Fruit fly (Drosophila melanogaster) whole organism, embryonic: ENCODE data around the gene Prx3.

Source experiments
- Ada2b ChIP-seq: fragments of 200-800 bp; sonication (Bioruptor generic); IDR thresholded peaks from 2 replicates; pipeline ENCODE4 v1.3.6; 2022; ENCODE audit warnings: missing biosample characterization, missing genetic modification characterization
- Adf1 ChIP-seq: fragments of 200-800 bp; sonication (Bioruptor generic); IDR thresholded peaks from 2 replicates; pipeline ENCODE4 v1.3.6; 2022; ENCODE audit warnings: missing biosample characterization, missing genetic modification characterization
- CG1024 ChIP-seq: fragments of 200-800 bp; sonication (Bioruptor generic); IDR thresholded peaks from 2 replicates; pipeline ENCODE4 v1.3.6; 2022; ENCODE audit warnings: missing biosample characterization, missing genetic modification characterization
- CG10543 ChIP-seq: fragments of 200-800 bp; sonication (Bioruptor generic); optimal IDR thresholded peaks from 3 replicates; lab custom pipeline; 2017; ENCODE audit warnings: missing biosample characterization, mild to moderate bottlenecking, missing genetic modification characterization, moderate library complexity
- CG11085 ChIP-seq: fragments of 200-800 bp; sonication (Bioruptor generic); IDR thresholded peaks from 2 replicates; pipeline ENCODE4 v1.3.6; 2022; ENCODE audit warnings: missing biosample characterization, missing genetic modification characterization
- CG12104 ChIP-seq: fragments of 200-800 bp; sonication (Bioruptor generic); optimal IDR thresholded peaks from 3 replicates; lab custom pipeline; 2016; ENCODE audit warnings: missing biosample characterization, missing genetic modification characterization
- CG14441 ChIP-seq: fragments of 200-800 bp; sonication (Bioruptor generic); IDR thresholded peaks from 2 replicates; pipeline ENCODE4 v1.3.6; 2022; ENCODE audit warnings: missing biosample characterization, missing genetic modification characterization
- CG1602 ChIP-seq: fragments of 200-800 bp; sonication (Bioruptor generic); optimal IDR thresholded peaks from 3 replicates; lab custom pipeline; 2016; ENCODE audit warnings: missing biosample characterization, missing genetic modification characterization
- CG17186 ChIP-seq: fragments of 200-800 bp; sonication (Bioruptor generic); optimal IDR thresholded peaks from 3 replicates; lab custom pipeline; 2017; ENCODE audit warnings: missing biosample characterization, missing genetic modification reagents, missing genetic modification characterization
- CG2712 ChIP-seq: fragments of 200-800 bp; optimal IDR thresholded peaks from 3 replicates; lab custom pipeline; 2019; ENCODE audit warnings: missing biosample characterization, mild to moderate bottlenecking, missing genetic modification characterization, moderate library complexity
- CG3065 ChIP-seq: fragments of 200-800 bp; sonication (Bioruptor generic); optimal IDR thresholded peaks from 2 replicates; lab custom pipeline; 2016; ENCODE audit warnings: missing biosample characterization, missing genetic modification characterization
- CG4730 ChIP-seq: fragments of 200-800 bp; sonication (Bioruptor generic); IDR thresholded peaks from 2 replicates; pipeline ENCODE4 v1.3.6; 2022; ENCODE audit warnings: missing biosample characterization, missing genetic modification characterization
- CG7786 ChIP-seq: fragments of 200-800 bp; sonication (Bioruptor generic); optimal IDR thresholded peaks from 2 replicates; lab custom pipeline; 2016; ENCODE audit warnings: missing biosample characterization, missing genetic modification characterization
- CG8281 ChIP-seq: fragments of 200-800 bp; sonication (Bioruptor generic); optimal IDR thresholded peaks from 2 replicates; lab custom pipeline; 2018; ENCODE audit warnings: missing biosample characterization, mild to moderate bottlenecking, missing genetic modification characterization, moderate library complexity
- CG9609 ChIP-seq: fragments of 200-800 bp; sonication (Bioruptor generic); optimal IDR thresholded peaks from 3 replicates; lab custom pipeline; 2016; ENCODE audit warnings: missing biosample characterization, missing genetic modification characterization
- E2f1 ChIP-seq: fragments of 200-800 bp; sonication (Bioruptor generic); IDR thresholded peaks from 2 replicates; pipeline ENCODE4 v1.3.6; 2022; ENCODE audit warnings: missing biosample characterization, missing genetic modification characterization
- HLHmδ ChIP-seq: fragments of 200-800 bp; sonication (Bioruptor generic); optimal IDR thresholded peaks from 2 replicates; lab custom pipeline; 2018; ENCODE audit warnings: missing biosample characterization, mild to moderate bottlenecking, missing genetic modification characterization, moderate library complexity
- Hmx ChIP-seq: fragments of 200-800 bp; sonication (Bioruptor generic); optimal IDR thresholded peaks from 2 replicates; lab custom pipeline; 2016; ENCODE audit warnings: missing biosample characterization, missing genetic modification characterization
- Hr3 ChIP-seq: fragments of 200-800 bp; sonication (Bioruptor generic); optimal IDR thresholded peaks from 3 replicates; lab custom pipeline; 2016; ENCODE audit warnings: missing biosample characterization, missing genetic modification characterization
- NK7.1 ChIP-seq: fragments of 200-800 bp; sonication (Bioruptor generic); optimal IDR thresholded peaks from 3 replicates; lab custom pipeline; 2016; ENCODE audit warnings: missing biosample characterization, missing genetic modification characterization
- Spps ChIP-seq: fragments of 200-800 bp; sonication (Bioruptor generic); optimal IDR thresholded peaks from 2 replicates; lab custom pipeline; 2018; ENCODE audit warnings: missing biosample characterization, mild to moderate bottlenecking, missing genetic modification characterization
- Sry-δ ChIP-seq: fragments of 200-800 bp; sonication (Bioruptor generic); optimal IDR thresholded peaks from 2 replicates; lab custom pipeline; 2016; ENCODE audit warnings: missing biosample characterization, missing genetic modification characterization
- Ssrp ChIP-seq: fragments of 200-800 bp; sonication (Bioruptor generic); optimal IDR thresholded peaks from 2 replicates; lab custom pipeline; 2018; ENCODE audit warnings: missing biosample characterization, mild to moderate bottlenecking, missing genetic modification characterization, moderate library complexity
- Trl ChIP-seq, 3 experiments: fragments of >200 bp in 2 of 3; fragments of 200-800 bp in 1 of 3; sonication (Bioruptor generic) in 1 of 3; optimal IDR thresholded peaks; 2 replicates in 1 of 3; 3 replicates in 2 of 3; lab custom pipeline; 2016 to 2017; ENCODE audit warnings: missing biosample characterization in 1 of 3, missing genetic modification characterization in 1 of 3
- Vsx1 ChIP-seq: fragments of 200-800 bp; sonication (Bioruptor generic); optimal IDR thresholded peaks from 2 replicates; lab custom pipeline; 2017; ENCODE audit warnings: missing biosample characterization, mild to moderate bottlenecking, missing genetic modification characterization, missing genetic modification reagents
- ci ChIP-seq: fragments of 200-800 bp; sonication (Bioruptor generic); IDR thresholded peaks from 3 replicates; pipeline ENCODE4 v1.3.6; 2022; ENCODE audit warnings: missing biosample characterization, missing genetic modification characterization
- da ChIP-seq: fragments of 200-800 bp; sonication (Bioruptor generic); optimal IDR thresholded peaks from 2 replicates; lab custom pipeline; 2016; ENCODE audit warnings: missing biosample characterization, missing genetic modification characterization
- dimm ChIP-seq: fragments of 200-800 bp; sonication (Bioruptor generic); IDR thresholded peaks from 2 replicates; pipeline ENCODE4 v1.3.6; 2022; ENCODE audit warnings: missing biosample characterization, missing genetic modification characterization
- dm ChIP-seq: fragments of 200-800 bp; sonication (Bioruptor generic); optimal IDR thresholded peaks from 3 replicates; lab custom pipeline; 2016; ENCODE audit warnings: missing biosample characterization, missing genetic modification characterization
- esg ChIP-seq: fragments of 200-800 bp; sonication (Bioruptor generic); conservative IDR thresholded peaks from 2 replicates; pipeline ENCODE4 v1.3.6; 2022; ENCODE audit warnings: missing biosample characterization, missing genetic modification characterization
- fu2 ChIP-seq: fragments of 200-800 bp; sonication (Bioruptor generic); optimal IDR thresholded peaks from 2 replicates; lab custom pipeline; 2016; ENCODE audit warnings: missing biosample characterization, missing genetic modification characterization
- ken ChIP-seq: fragments of 200-800 bp; sonication (Bioruptor generic); IDR thresholded peaks from 3 replicates; pipeline ENCODE4 v1.3.6; 2022; ENCODE audit warnings: missing biosample characterization, missing genetic modification characterization
- knrl ChIP-seq: fragments of 200-800 bp; sonication (Bioruptor generic); IDR thresholded peaks from 3 replicates; pipeline ENCODE4 v1.3.6; 2022; ENCODE audit warnings: missing biosample characterization, missing genetic modification characterization; ENCODE audit not compliant: partially characterized antibody
- lov ChIP-seq, 2 experiments: fragments of 200-800 bp in 1 of 2; fragments of >200 bp in 1 of 2; sonication (Bioruptor generic) in 1 of 2; IDR thresholded peaks in 1 of 2; optimal IDR thresholded peaks in 1 of 2; 2 replicates in 1 of 2; 3 replicates in 1 of 2; pipeline versions ENCODE4 v1.3.6 to Lab custom; 2017 to 2022; ENCODE audit warnings: missing biosample characterization in 1 of 2, missing genetic modification characterization in 1 of 2
- nau ChIP-seq: fragments of 200-800 bp; sonication (Bioruptor generic); optimal IDR thresholded peaks from 3 replicates; lab custom pipeline; 2017; ENCODE audit warnings: missing biosample characterization, mild to moderate bottlenecking, missing genetic modification characterization, missing genetic modification reagents
- nerfin-1 ChIP-seq: fragments of 200-800 bp; sonication (Bioruptor generic); optimal IDR thresholded peaks from 3 replicates; lab custom pipeline; 2019; ENCODE audit warnings: missing biosample characterization, mild to moderate bottlenecking, missing genetic modification characterization, moderate library complexity
- oc ChIP-seq: fragments of 200-800 bp; sonication (Bioruptor generic); optimal IDR thresholded peaks from 2 replicates; lab custom pipeline; 2018; ENCODE audit warnings: missing biosample characterization, mild to moderate bottlenecking, missing genetic modification characterization, moderate library complexity
- p53 ChIP-seq: fragments of 200-800 bp; sonication (Bioruptor generic); optimal IDR thresholded peaks from 2 replicates; lab custom pipeline; 2016; ENCODE audit warnings: missing biosample characterization, missing genetic modification characterization
- slou ChIP-seq: fragments of 200-800 bp; sonication (Bioruptor generic); optimal IDR thresholded peaks from 3 replicates; lab custom pipeline; 2016; ENCODE audit warnings: missing biosample characterization, missing genetic modification characterization

Prx3 gene

dm6 chr3R:17539789-17540496 lies 6.4 kb downstream of the Prx3 start, which contains the start of gene SF1 (continued):
- TF ChIP-seq CG14441, result no peak
- peak; percentile 85 for TF ChIP-seq dm (GFP tag; lab: Kevin White, UChicago)
- peak; percentile 37 for TF ChIP-seq Sry-δ
- TF ChIP-seq CG2712 (tag; lab: Kevin White, UChicago), result peak; percentile 36
- TF ChIP-seq Adf1 (GFP tag; lab: Robert Waterston, UW), result no peak
- TF ChIP-seq ken (GFP tag; lab: Robert Waterston, UW), result no peak
- no peak for TF ChIP-seq CG3065 (GFP tag; lab: Kevin White, UChicago)
- no peak for TF ChIP-seq Ada2b (GFP tag; lab: Robert Waterston, UW)
- TF ChIP-seq HLHmδ (GFP tag; lab: Kevin White, UChicago), result no peak
- no peak for TF ChIP-seq Spps (tag; lab: Kevin White, UChicago)
- TF ChIP-seq CG12104 (GFP tag; lab: Kevin White, UChicago), result peak; percentile 68
- peak; percentile 18 for TF ChIP-seq nerfin-1
- TF ChIP-seq ci (GFP tag; lab: Robert Waterston, UW), result peak; percentile 20; the same call in 1 of the 3 replicates
- TF ChIP-seq CG11085 (GFP tag; lab: Robert Waterston, UW), result no peak
- TF ChIP-seq Trl (optimal IDR thresholded peaks at IDR 0.05; lab: Kevin White, UChicago), result no peak
- peak; percentile 8 for TF ChIP-seq Trl (GFP tag; optimal IDR thresholded peaks at IDR 0.05; lab: Kevin White, UChicago)
- no peak for TF ChIP-seq nau
- no peak for TF ChIP-seq slou (GFP tag; lab: Kevin White, UChicago)
- TF ChIP-seq p53 (GFP tag; lab: Kevin White, UChicago), result no peak
- TF ChIP-seq CG8281 (tag; lab: Kevin White, UChicago), result no peak
- no peak for TF ChIP-seq knrl
- TF ChIP-seq CG7786 (GFP tag; lab: Kevin White, UChicago), result no peak
- no peak for TF ChIP-seq esg (GFP tag; lab: Robert Waterston, UW)
- TF ChIP-seq CG1024 (GFP tag; lab: Robert Waterston, UW), result no peak
- peak; percentile 30 for TF ChIP-seq CG1602 (GFP tag; lab: Kevin White, UChicago)
- no peak for TF ChIP-seq dimm (GFP tag; lab: Robert Waterston, UW)
- peak; percentile 30 for TF ChIP-seq CG9609 (GFP tag; lab: Kevin White, UChicago)
- peak; percentile 9 for TF ChIP-seq Hmx
- TF ChIP-seq Vsx1, result no peak
- TF ChIP-seq E2f1 (GFP tag; lab: Robert Waterston, UW), result no peak
- peak; percentile 47 for TF ChIP-seq CG10543
- TF ChIP-seq NK7.1 (GFP tag; lab: Kevin White, UChicago), result no peak
- peak; percentile 16 for TF ChIP-seq fu2
- TF ChIP-seq oc, result no peak

dm6 chr3R:17536594-17537158 lies 9.7 kb downstream of the Prx3 start:
- TF ChIP-seq da (GFP tag; lab: Kevin White, UChicago) (no peak), CG4730 (GFP tag; lab: Robert Waterston, UW) (no peak), Ssrp (no peak), Hr3 (no peak), lov (optimal IDR thresholded peaks at IDR 0.05; lab: Kevin White, UChicago) (no peak), lov (GFP tag; IDR thresholded peaks at IDR 0.05; lab: Robert Waterston, UW) (no peak), CG17186 (no peak)
